Fruit fly (Drosophila melanogaster) whole organism, embryonic: ENCODE results near the gene CG3505.

Experiments used
- CG10274 ChIP-seq: fragments of 200-800 bp; sonication (Bioruptor generic); optimal IDR thresholded peaks from 3 replicates; lab custom pipeline; 2017; ENCODE audit warnings: missing biosample characterization, mild to moderate bottlenecking, missing genetic modification characterization
- CG10431 ChIP-seq: fragments of 200-800 bp; sonication (Bioruptor generic); optimal IDR thresholded peaks from 3 replicates; lab custom pipeline; 2018; ENCODE audit warnings: missing biosample characterization, mild to moderate bottlenecking, missing genetic modification characterization
- CG10979 ChIP-seq: fragments of 200-800 bp; sonication (Bioruptor generic); optimal IDR thresholded peaks from 2 replicates; lab custom pipeline; 2018; ENCODE audit warnings: missing biosample characterization, mild to moderate bottlenecking, missing genetic modification characterization, moderate library complexity
- CG11696 ChIP-seq: fragments of 200-800 bp; sonication (Bioruptor generic); IDR thresholded peaks from 2 replicates; pipeline ENCODE4 v1.3.6; 2022; ENCODE audit warnings: missing biosample characterization, missing genetic modification characterization
- CG14710 ChIP-seq: fragments of 200-800 bp; sonication (Bioruptor generic); optimal IDR thresholded peaks from 3 replicates; lab custom pipeline; 2019; ENCODE audit warnings: missing biosample characterization, mild to moderate bottlenecking, missing genetic modification characterization, moderate library complexity
- CG1529 ChIP-seq: fragments of 200-800 bp; sonication (Bioruptor generic); optimal IDR thresholded peaks from 3 replicates; lab custom pipeline; 2018; ENCODE audit warnings: missing biosample characterization, missing genetic modification characterization
- CG15514 ChIP-seq: fragments of 200-800 bp; sonication (Bioruptor generic); optimal IDR thresholded peaks from 3 replicates; lab custom pipeline; 2017; ENCODE audit warnings: missing biosample characterization, missing genetic modification characterization, mild to moderate bottlenecking, moderate library complexity, missing genetic modification reagents
- CG16813 ChIP-seq: fragments of 200-800 bp; sonication (Bioruptor generic); IDR thresholded peaks from 3 replicates; pipeline ENCODE4 v1.3.6; 2022; ENCODE audit warnings: missing biosample characterization, missing genetic modification characterization; ENCODE audit not compliant: partially characterized antibody
- CG17328 ChIP-seq: fragments of 200-800 bp; sonication (Bioruptor generic); IDR thresholded peaks from 2 replicates; pipeline ENCODE4 v1.3.6; 2022; ENCODE audit warnings: missing biosample characterization, missing genetic modification characterization
- CG1792 ChIP-seq: fragments of 200-800 bp; sonication (Bioruptor generic); optimal IDR thresholded peaks from 2 replicates; lab custom pipeline; 2016; ENCODE audit warnings: missing biosample characterization, missing genetic modification characterization
- CG18262 ChIP-seq: fragments of 200-800 bp; optimal IDR thresholded peaks from 3 replicates; lab custom pipeline; 2019; ENCODE audit warnings: missing biosample characterization, mild to moderate bottlenecking, missing genetic modification characterization, moderate library complexity
- CG18599 ChIP-seq: fragments of 200-800 bp; sonication (Bioruptor generic); optimal IDR thresholded peaks from 3 replicates; lab custom pipeline; 2017; ENCODE audit warnings: missing biosample characterization, missing genetic modification characterization, mild to moderate bottlenecking, moderate library complexity, missing genetic modification reagents
- CG31224 ChIP-seq: fragments of 200-800 bp; sonication (Bioruptor generic); IDR thresholded peaks from 2 replicates; pipeline ENCODE4 v1.3.6; 2022; ENCODE audit warnings: missing biosample characterization, missing genetic modification characterization
- CG4282 ChIP-seq: fragments of 200-800 bp; sonication (Bioruptor generic); optimal IDR thresholded peaks from 2 replicates; lab custom pipeline; 2016; ENCODE audit warnings: missing biosample characterization, missing genetic modification characterization
- CG6854 ChIP-seq: fragments of 200-800 bp; sonication (Bioruptor generic); optimal IDR thresholded peaks from 3 replicates; lab custom pipeline; 2017; ENCODE audit warnings: missing biosample characterization, mild to moderate bottlenecking, missing genetic modification characterization
- CG7928 ChIP-seq: fragments of 200-800 bp; sonication (Bioruptor generic); optimal IDR thresholded peaks from 2 replicates; lab custom pipeline; 2017; ENCODE audit warnings: missing biosample characterization, mild to moderate bottlenecking, missing genetic modification characterization
- CG8089 ChIP-seq: fragments of 200-800 bp; sonication (Bioruptor generic); optimal IDR thresholded peaks from 3 replicates; lab custom pipeline; 2016; ENCODE audit warnings: missing biosample characterization, missing genetic modification characterization
- CG8290 ChIP-seq, 3 experiments: fragments of 200-800 bp; sonication (Bioruptor generic); optimal IDR thresholded peaks; 2 replicates each; lab custom pipeline; 2016 to 2019; ENCODE audit warnings: missing biosample characterization in 3 of 3, missing genetic modification characterization in 3 of 3, mild to moderate bottlenecking in 2 of 3, moderate library complexity in 1 of 3
- CG8924 ChIP-seq: fragments of 200-800 bp; optimal IDR thresholded peaks from 3 replicates; lab custom pipeline; 2019; ENCODE audit warnings: missing biosample characterization, mild to moderate bottlenecking, missing genetic modification characterization, moderate library complexity
- CG9215 ChIP-seq: fragments of 200-800 bp; sonication (Bioruptor generic); IDR thresholded peaks from 2 replicates; pipeline ENCODE4 v1.3.6; 2022; ENCODE audit warnings: missing biosample characterization, missing genetic modification characterization
- CoRest ChIP-seq: fragments of 200-800 bp; sonication (Bioruptor generic); optimal IDR thresholded peaks from 3 replicates; lab custom pipeline; 2018; ENCODE audit warnings: missing biosample characterization, mild to moderate bottlenecking, missing genetic modification characterization, moderate library complexity
- D19A ChIP-seq: fragments of 200-800 bp; optimal IDR thresholded peaks from 3 replicates; lab custom pipeline; 2019; ENCODE audit warnings: missing biosample characterization, mild to moderate bottlenecking, missing genetic modification characterization, moderate library complexity
- E2f2 ChIP-seq: fragments of 200-800 bp; sonication (Bioruptor generic); IDR thresholded peaks from 2 replicates; pipeline ENCODE4 v1.3.6; 2022; ENCODE audit warnings: missing biosample characterization, missing genetic modification characterization
- HLHmδ ChIP-seq: fragments of 200-800 bp; sonication (Bioruptor generic); optimal IDR thresholded peaks from 2 replicates; lab custom pipeline; 2018; ENCODE audit warnings: missing biosample characterization, mild to moderate bottlenecking, missing genetic modification characterization, moderate library complexity
- HmgD ChIP-seq: fragments of 200-800 bp; sonication (Bioruptor generic); optimal IDR thresholded peaks from 3 replicates; lab custom pipeline; 2016; ENCODE audit warnings: missing biosample characterization, missing genetic modification characterization
- HmgZ ChIP-seq: fragments of 200-800 bp; sonication (Bioruptor generic); optimal IDR thresholded peaks from 2 replicates; lab custom pipeline; 2018; ENCODE audit warnings: missing biosample characterization, mild to moderate bottlenecking, missing genetic modification characterization
- Hsf ChIP-seq: fragments of 200-800 bp; sonication (Bioruptor generic); optimal IDR thresholded peaks from 3 replicates; lab custom pipeline; 2016; ENCODE audit warnings: missing biosample characterization, missing genetic modification characterization
- Kr ChIP-seq: fragments of 200-800 bp; sonication (Bioruptor generic); optimal IDR thresholded peaks from 2 replicates; lab custom pipeline; 2017; ENCODE audit warnings: missing biosample characterization, mild to moderate bottlenecking, missing genetic modification characterization
- Lim3 ChIP-seq: fragments of 200-800 bp; sonication (Bioruptor generic); IDR thresholded peaks from 2 replicates; pipeline ENCODE4 v1.3.6; 2022; ENCODE audit warnings: missing biosample characterization, missing genetic modification characterization
- Mad ChIP-seq: fragments of 200-800 bp; sonication (Bioruptor generic); optimal IDR thresholded peaks from 2 replicates; lab custom pipeline; 2016; ENCODE audit warnings: missing biosample characterization, missing genetic modification characterization
- NC2α ChIP-seq: fragments of 200-800 bp; sonication (Bioruptor generic); optimal IDR thresholded peaks from 2 replicates; lab custom pipeline; 2016; ENCODE audit warnings: missing biosample characterization, missing genetic modification characterization
- NK7.1 ChIP-seq: fragments of 200-800 bp; sonication (Bioruptor generic); optimal IDR thresholded peaks from 3 replicates; lab custom pipeline; 2016; ENCODE audit warnings: missing biosample characterization, missing genetic modification characterization
- Side ChIP-seq: fragments of 200-800 bp; sonication (Bioruptor generic); optimal IDR thresholded peaks from 2 replicates; lab custom pipeline; 2016; ENCODE audit warnings: missing biosample characterization, missing genetic modification characterization
- Six4 ChIP-seq: fragments of 200-800 bp; sonication (Bioruptor generic); optimal IDR thresholded peaks from 2 replicates; lab custom pipeline; 2016; ENCODE audit warnings: missing biosample characterization, missing genetic modification characterization
- bigmax ChIP-seq: fragments of 200-800 bp; sonication (Bioruptor generic); optimal IDR thresholded peaks from 2 replicates; lab custom pipeline; 2018; ENCODE audit warnings: missing biosample characterization, mild to moderate bottlenecking, missing genetic modification characterization
- emc ChIP-seq: fragments of 200-800 bp; sonication (Bioruptor generic); optimal IDR thresholded peaks from 2 replicates; lab custom pipeline; 2016; ENCODE audit warnings: missing biosample characterization, missing genetic modification characterization
- fd102C ChIP-seq: fragments of 200-800 bp; sonication (Bioruptor generic); optimal IDR thresholded peaks from 2 replicates; lab custom pipeline; 2018; ENCODE audit warnings: missing biosample characterization, mild to moderate bottlenecking, missing genetic modification characterization, moderate library complexity
- klu ChIP-seq: fragments of 200-800 bp; sonication (Bioruptor generic); IDR thresholded peaks from 2 replicates; pipeline ENCODE4 v1.3.6; 2022; ENCODE audit warnings: missing biosample characterization, missing genetic modification characterization
- maf-S ChIP-seq: fragments of 200-800 bp; sonication (Bioruptor generic); optimal IDR thresholded peaks from 2 replicates; lab custom pipeline; 2016; ENCODE audit warnings: missing biosample characterization, missing genetic modification characterization
- org-1 ChIP-seq: fragments of 200-800 bp; sonication (Bioruptor generic); optimal IDR thresholded peaks from 2 replicates; lab custom pipeline; 2017; ENCODE audit warnings: missing biosample characterization, missing genetic modification characterization
- sd ChIP-seq: fragments of 200-800 bp; sonication (Bioruptor generic); optimal IDR thresholded peaks from 3 replicates; lab custom pipeline; 2018; ENCODE audit warnings: missing biosample characterization, mild to moderate bottlenecking, missing genetic modification characterization, moderate library complexity
- sug ChIP-seq: fragments of 200-800 bp; optimal IDR thresholded peaks from 2 replicates; lab custom pipeline; 2019; ENCODE audit warnings: missing biosample characterization, mild to moderate bottlenecking, missing genetic modification characterization, moderate library complexity
- tgo ChIP-seq: fragments of 200-800 bp; sonication (Bioruptor generic); IDR thresholded peaks from 3 replicates; pipeline ENCODE4 v1.3.6; 2022; ENCODE audit warnings: missing biosample characterization, missing genetic modification characterization
- tin ChIP-seq: fragments of 200-800 bp; sonication (Bioruptor generic); optimal IDR thresholded peaks from 3 replicates; lab custom pipeline; 2016; ENCODE audit warnings: missing biosample characterization, missing genetic modification characterization
- tio ChIP-seq: fragments of 200-800 bp; sonication (Bioruptor generic); optimal IDR thresholded peaks from 2 replicates; lab custom pipeline; 2017; ENCODE audit warnings: missing biosample characterization, missing genetic modification characterization, inconsistent platforms
- tll ChIP-seq, 2 experiments: fragments of 200-800 bp in 1 of 2; fragments of >200 bp in 1 of 2; sonication (Bioruptor generic) in 1 of 2; optimal IDR thresholded peaks; 2 replicates each; lab custom pipeline; 2017 to 2019; ENCODE audit warnings: missing biosample characterization in 2 of 2, missing genetic modification characterization in 2 of 2, mild to moderate bottlenecking in 1 of 2, moderate library complexity in 1 of 2
- trem ChIP-seq: fragments of 200-800 bp; optimal IDR thresholded peaks from 3 replicates; lab custom pipeline; 2019; ENCODE audit warnings: missing biosample characterization, mild to moderate bottlenecking, missing genetic modification characterization, moderate library complexity
- unpg ChIP-seq: fragments of 200-800 bp; sonication (Bioruptor generic); optimal IDR thresholded peaks from 3 replicates; lab custom pipeline; 2018; ENCODE audit warnings: missing biosample characterization, mild to moderate bottlenecking, missing genetic modification characterization, moderate library complexity
- wek ChIP-seq: fragments of 200-800 bp; sonication (Bioruptor generic); optimal IDR thresholded peaks from 3 replicates; lab custom pipeline; 2018; ENCODE audit warnings: missing biosample characterization, mild to moderate bottlenecking, missing genetic modification characterization, moderate library complexity
- zen ChIP-seq: fragments of 200-800 bp; sonication (Bioruptor generic); optimal IDR thresholded peaks from 3 replicates; lab custom pipeline; 2018; ENCODE audit warnings: missing biosample characterization, mild to moderate bottlenecking, missing genetic modification characterization, moderate library complexity

The CG3505 gene

dm6 chr3R:14670840-14671239 is 13.6 kb downstream of the CG3505 start (continued):
- TF ChIP-seq CG8924 (peak; percentile 77), trem (tag; lab: Kevin White, UChicago) (peak; percentile 68), NC2α (GFP tag; lab: Kevin White, UChicago) (no peak), klu (no peak), org-1 (peak; percentile 58), tgo (GFP tag; lab: Robert Waterston, UW) (no peak), E2f2 (0 out of 2 replicates have a peak, but pooled peaks have one; percentile 17), D19A (tag; lab: Kevin White, UChicago) (peak; percentile 64), CG1529 (GFP tag; lab: Kevin White, UChicago) (peak; percentile 27), CoRest (tag; lab: Kevin White, UChicago) (peak; percentile 29), CG10274 (GFP tag; lab: Kevin White, UChicago) (peak; percentile 3), Kr (GFP tag; lab: Kevin White, UChicago) (peak; percentile 97), tll (GFP tag; optimal IDR thresholded peaks at IDR 0.05; lab: Kevin White, UChicago) (peak in 1 of 2 experiments; percentile 78), CG8290 (GFP tag; optimal IDR thresholded peaks at IDR 0.05; lab: Kevin White, UChicago) (no peak), CG8290 (tag; optimal IDR thresholded peaks at IDR 0.05; lab: Kevin White, UChicago) (peak in 1 of 2 experiments; percentile 86), bigmax (GFP tag; lab: Kevin White, UChicago) (peak; percentile 10), HmgD (no peak), CG18262 (tag; lab: Kevin White, UChicago) (peak; percentile 76), CG31224 (GFP tag; lab: Robert Waterston, UW) (no peak), Hsf (GFP tag; lab: Kevin White, UChicago) (no peak), tio (GFP tag; lab: Kevin White, UChicago) (no peak), CG4282 (GFP tag; lab: Kevin White, UChicago) (no peak), zen (tag; lab: Kevin White, UChicago) (peak; percentile 61), sug (tag; lab: Kevin White, UChicago) (no peak), CG11696 (0 out of 2 replicates have a peak, but pooled peaks have one; percentile 25), emc (GFP tag; lab: Kevin White, UChicago) (no peak), NK7.1 (GFP tag; lab: Kevin White, UChicago) (no peak), CG1792 (GFP tag; lab: Kevin White, UChicago) (peak; percentile 13), CG10979 (tag; lab: Kevin White, UChicago) (peak; percentile 72), CG18599 (no peak), tin (no peak), unpg (GFP tag; lab: Kevin White, UChicago) (no peak), wek (GFP tag; lab: Kevin White, UChicago) (peak; percentile 75), CG15514 (GFP tag; lab: Kevin White, UChicago) (peak; percentile 2), CG14710 (tag; lab: Kevin White, UChicago) (peak; percentile 87), Side (GFP tag; lab: Kevin White, UChicago) (peak; percentile 53), CG9215 (GFP tag; lab: Robert Waterston, UW) (no peak), Mad (no peak), sd (tag; lab: Kevin White, UChicago) (no peak), Six4 (GFP tag; lab: Kevin White, UChicago) (no peak), maf-S (GFP tag; lab: Kevin White, UChicago) (no peak), CG8089 (GFP tag; lab: Kevin White, UChicago) (no peak), HLHmδ (GFP tag; lab: Kevin White, UChicago) (peak; percentile 68), CG6854 (GFP tag; lab: Kevin White, UChicago) (no peak), CG17328 (peak; percentile 48; the same call in 1 of the 2 replicates), CG16813 (GFP tag; lab: Robert Waterston, UW) (no peak), CG7928 (no peak), HmgZ (tag; lab: Kevin White, UChicago) (peak; percentile 3), fd102C (GFP tag; lab: Kevin White, UChicago) (peak; percentile 94), CG10431 (GFP tag; lab: Kevin White, UChicago) (no peak), Lim3 (GFP tag; lab: Robert Waterston, UW) (no peak)
